Worm (Caenorhabditis elegans) whole organism, L3 larva: ENCODE results near the gene ZC190.8.
A peak's percentile ranks its signal among the peaks of the same experiment; 100 is the strongest.

Experiments used
- ZK546.5 ChIP-seq: sonication (generic microtip); optimal IDR thresholded peaks from 2 replicates; lab custom pipeline; 2017; ENCODE audit warnings: missing biosample characterization, missing genetic modification characterization
- aly-2 ChIP-seq: fragments of 150-350 bp; optimal IDR thresholded peaks from 2 replicates; lab custom pipeline; 2014; ENCODE audit warnings: missing biosample characterization, missing genetic modification characterization
- ceh-28 ChIP-seq: fragments of 150-350 bp; optimal IDR thresholded peaks from 2 replicates; lab custom pipeline; 2014; ENCODE audit warnings: missing biosample characterization, missing genetic modification reagents, missing genetic modification characterization
- ceh-82 ChIP-seq: fragments of 150-350 bp; optimal IDR thresholded peaks from 2 replicates; lab custom pipeline; 2014; ENCODE audit warnings: missing biosample characterization, missing genetic modification characterization
- elt-1 ChIP-seq: fragments of 150-350 bp; optimal IDR thresholded peaks from 2 replicates; lab custom pipeline; 2014; ENCODE audit warnings: missing biosample characterization, missing genetic modification characterization
- elt-2 ChIP-seq: sonication (generic microtip); optimal IDR thresholded peaks from 2 replicates; lab custom pipeline; 2016; ENCODE audit warnings: missing genetic modification reagents, mild to moderate bottlenecking, missing genetic modification characterization, missing compliant biosample characterization
- elt-3 ChIP-seq, 3 experiments: fragments of 150-350 bp in 1 of 3; sonication (generic microtip) in 2 of 3; optimal IDR thresholded peaks; 2 replicates in 2 of 3; 4 replicates in 1 of 3; lab custom pipeline; 2014 to 2017; ENCODE audit warnings: missing biosample characterization in 3 of 3, missing genetic modification characterization in 3 of 3
- fkh-2 ChIP-seq: fragments of 150-350 bp; optimal IDR thresholded peaks from 2 replicates; lab custom pipeline; 2014; ENCODE audit warnings: missing biosample characterization, missing genetic modification reagents, missing genetic modification characterization
- hmg-11 ChIP-seq: sonication (generic microtip); optimal IDR thresholded peaks from 2 replicates; lab custom pipeline; 2016; ENCODE audit warnings: missing genetic modification characterization, missing compliant biosample characterization
- jun-1 ChIP-seq: fragments of 150-350 bp; optimal IDR thresholded peaks from 2 replicates; lab custom pipeline; 2014; ENCODE audit warnings: missing biosample characterization, missing genetic modification reagents, missing genetic modification characterization
- lin-39 ChIP-seq: fragments of 150-350 bp; optimal IDR thresholded peaks from 2 replicates; lab custom pipeline; 2018; ENCODE audit warnings: missing biosample characterization, missing genetic modification reagents, missing genetic modification characterization
- mdl-1 ChIP-seq: fragments of 150-350 bp; optimal IDR thresholded peaks from 2 replicates; lab custom pipeline; 2014; ENCODE audit warnings: missing biosample characterization, missing genetic modification characterization
- mml-1 ChIP-seq: fragments of 150-350 bp; sonication (generic microtip); optimal IDR thresholded peaks from 3 replicates; lab custom pipeline; 2014; ENCODE audit warnings: missing biosample characterization, missing genetic modification characterization
- nhr-11 ChIP-seq: fragments of 150-350 bp; optimal IDR thresholded peaks from 2 replicates; lab custom pipeline; 2014; ENCODE audit warnings: missing biosample characterization, missing genetic modification characterization
- nhr-12 ChIP-seq: fragments of 150-350 bp; optimal IDR thresholded peaks from 2 replicates; lab custom pipeline; 2014; ENCODE audit warnings: missing biosample characterization, missing genetic modification characterization
- nhr-237 ChIP-seq: fragments of 150-350 bp; optimal IDR thresholded peaks from 2 replicates; lab custom pipeline; 2014; ENCODE audit warnings: missing biosample characterization, missing genetic modification characterization
- nhr-25 ChIP-seq: sonication (generic microtip); optimal IDR thresholded peaks from 2 replicates; lab custom pipeline; 2017; ENCODE audit warnings: missing biosample characterization, missing genetic modification characterization
- nhr-28 ChIP-seq: fragments of 150-350 bp; optimal IDR thresholded peaks from 2 replicates; lab custom pipeline; 2014; ENCODE audit warnings: missing biosample characterization, missing genetic modification characterization
- nhr-67 ChIP-seq: fragments of 150-350 bp; optimal IDR thresholded peaks from 2 replicates; lab custom pipeline; 2014; ENCODE audit warnings: missing biosample characterization, missing genetic modification characterization
- nhr-76 ChIP-seq: fragments of 150-350 bp; sonication (generic microtip); optimal IDR thresholded peaks from 5 replicates; lab custom pipeline; 2014; ENCODE audit warnings: missing biosample characterization, missing genetic modification characterization
- pha-4 ChIP-seq: fragments of 150-350 bp; optimal IDR thresholded peaks from 2 replicates; lab custom pipeline; 2014; ENCODE audit warnings: missing biosample characterization, missing genetic modification reagents, missing genetic modification characterization
- pqm-1 ChIP-seq: fragments of 150-350 bp; optimal IDR thresholded peaks from 2 replicates; lab custom pipeline; 2017; ENCODE audit warnings: missing biosample characterization, missing genetic modification characterization, inconsistent platforms
- sea-2 ChIP-seq: fragments of 150-350 bp; sonication (generic microtip); optimal IDR thresholded peaks from 4 replicates; lab custom pipeline; 2014; ENCODE audit warnings: missing biosample characterization, missing genetic modification reagents, missing genetic modification characterization
- tbx-2 ChIP-seq: sonication (generic microtip); optimal IDR thresholded peaks from 2 replicates; lab custom pipeline; 2016; ENCODE audit warnings: mild to moderate bottlenecking, missing genetic modification characterization, missing compliant biosample characterization
- unc-62 ChIP-seq: fragments of 150-350 bp; sonication (generic microtip); optimal IDR thresholded peaks from 4 replicates; lab custom pipeline; 2014; ENCODE audit warnings: missing biosample characterization, missing genetic modification reagents, missing genetic modification characterization
- zag-1 ChIP-seq: fragments of 150-350 bp; optimal IDR thresholded peaks from 2 replicates; lab custom pipeline; 2014; ENCODE audit warnings: missing biosample characterization, missing genetic modification characterization
- ztf-11 ChIP-seq: fragments of 150-350 bp; optimal IDR thresholded peaks from 2 replicates; lab custom pipeline; 2014; ENCODE audit warnings: missing biosample characterization, missing genetic modification characterization

Gene ZC190.8

ce11 chrV:8650365-8650764 lies 37.2 kb downstream of the ZC190.8 start:
- TF ChIP-seq nhr-237 (no peak), elt-1 (tag; lab: Kevin White, UChicago) (no peak), pqm-1 (tag; lab: Kevin White, UChicago) (no peak), unc-62 (GFP tag; lab: Kevin White, UChicago) (no peak), ceh-28 (tag; lab: Kevin White, UChicago) (no peak), nhr-67 (tag; lab: Kevin White, UChicago) (no peak), ztf-11 (no peak), tbx-2 (tag; lab: Kevin White, UChicago) (no peak), elt-2 (tag; lab: Kevin White, UChicago) (no peak), mdl-1 (tag; lab: Kevin White, UChicago) (no peak), mml-1 (no peak), ZK546.5 (no peak), nhr-25 (no peak), nhr-12 (no peak), nhr-76 (tag; lab: Kevin White, UChicago) (no peak), nhr-11 (tag; lab: Kevin White, UChicago) (no peak), fkh-2 (tag; lab: Kevin White, UChicago) (no peak), sea-2 (GFP tag; lab: Kevin White, UChicago) (no peak), zag-1 (no peak)

DNA sequence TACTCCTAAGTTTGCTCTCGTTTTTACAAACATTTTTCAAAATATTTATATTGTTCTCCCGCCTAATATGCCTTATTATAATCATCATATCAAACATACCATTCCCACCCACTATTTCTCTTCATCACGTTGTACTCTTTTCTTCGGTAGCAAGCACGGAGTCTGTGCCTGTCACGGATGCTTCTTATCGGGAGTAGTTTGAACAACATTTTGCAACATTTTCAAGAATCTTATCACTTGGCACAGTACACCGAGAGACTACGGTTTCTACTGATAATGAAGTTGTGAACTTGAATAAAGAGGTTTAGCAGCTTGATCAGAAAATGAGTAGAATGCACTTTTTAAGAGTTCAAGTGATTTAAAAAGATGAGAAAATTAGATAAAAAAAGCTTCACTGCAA lies 39.4 kb downstream of the ZC190.8 start:
- TF ChIP-seq pha-4 (tag; lab: Kevin White, UChicago) (peak; percentile 42), unc-62 (GFP tag; lab: Kevin White, UChicago) (no peak), jun-1 (tag; lab: Kevin White, UChicago) (peak; percentile 11), ceh-28 (tag; lab: Kevin White, UChicago) (no peak), nhr-28 (tag; lab: Kevin White, UChicago) (no peak), lin-39 (tag; lab: Kevin White, UChicago) (no peak), hmg-11 (tag; lab: Kevin White, UChicago) (no peak), nhr-12 (no peak), pqm-1 (tag; lab: Kevin White, UChicago) (peak; percentile 99), ztf-11 (no peak), elt-2 (tag; lab: Kevin White, UChicago) (peak; percentile 98), fkh-2 (tag; lab: Kevin White, UChicago) (no peak), nhr-67 (tag; lab: Kevin White, UChicago) (no peak)

- TF ChIP-seq ceh-82 (no peak), elt-2 (tag; lab: Kevin White, UChicago) (peak; percentile 17)
Observed at ce11 chrV:8643093-8643492, 44.5 kb downstream of the ZC190.8 start, which contains the start of gene asp-13. asp-13 (minus strand) TSS chrV:8643193.

DNA sequence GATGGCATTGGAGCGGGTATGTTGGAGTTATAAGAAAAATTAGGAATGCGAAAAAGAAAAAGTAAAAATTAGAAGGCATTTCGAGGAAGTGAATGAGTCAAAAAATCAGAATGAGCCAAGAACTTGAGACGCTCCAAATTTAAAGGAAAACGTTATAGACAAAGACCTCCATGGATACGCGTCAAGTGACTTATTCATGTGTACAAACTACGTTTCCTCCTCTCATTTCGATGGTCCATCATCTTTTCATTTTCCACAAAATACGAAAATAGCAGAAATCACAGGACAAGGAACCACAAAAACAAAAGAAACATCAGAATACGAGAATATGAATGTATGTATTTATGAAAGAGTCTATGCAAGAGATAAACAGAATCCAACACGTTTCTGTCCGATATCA lies 46.3 kb downstream of the ZC190.8 start, which contains the start of gene F28A12.3:
F28A12.3 (minus strand) TSS at position 101 of the 400 bp plus-strand sequence.
- no peak for TF ChIP-seq jun-1 (tag; lab: Kevin White, UChicago)
- no peak for TF ChIP-seq mdl-1 (tag; lab: Kevin White, UChicago)

- no peak for TF ChIP-seq zag-1
- no peak for TF ChIP-seq aly-2 (tag; lab: Kevin White, UChicago)
- TF ChIP-seq elt-3 (tag; optimal IDR thresholded peaks at IDR 0.05; lab: Kevin White, UChicago), result no peak
- no peak for TF ChIP-seq elt-2 (tag; lab: Kevin White, UChicago)
Observed at ce11 chrV:8637666-8638271, 49.8 kb downstream of the ZC190.8 start, which contains the start of the genes F28A12.10 and acd-4. F28A12.10 (minus strand) TSS chrV:8637766. acd-4 (plus strand) TSS chrV:8638221.
